Fruit fly (Drosophila melanogaster) S2 (cell line): Measurements from ENCODE around the gene Eig71Ea.

Experiments
- CG8478 ChIP-seq: fragments of >200 bp; optimal IDR thresholded peaks from 2 replicates; lab custom pipeline; 2018
- CTCF ChIP-seq, 2 experiments: fragments of >200 bp; optimal IDR thresholded peaks; 2 replicates each; lab custom pipeline; 2018

DNA sequence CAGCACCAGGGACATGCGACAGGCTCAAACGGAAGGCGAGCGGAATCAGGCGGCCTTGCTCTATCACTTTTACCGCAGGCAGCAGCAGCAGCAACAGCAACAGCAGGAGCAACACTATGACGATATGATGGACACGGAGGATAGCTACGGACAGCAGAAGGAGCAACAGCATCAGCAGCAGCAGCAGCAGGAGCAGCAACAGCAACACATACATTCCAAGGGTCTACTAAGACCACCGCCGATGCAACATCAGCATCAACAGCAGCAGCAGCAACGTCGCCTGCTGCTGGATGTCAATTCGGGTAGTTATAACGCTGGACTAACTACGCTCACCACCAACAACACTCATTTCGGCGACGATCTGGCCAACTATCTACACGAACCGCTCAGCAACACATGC is 44.5 kb downstream of the Eig71Ea start:
- TF ChIP-seq CTCF (optimal IDR thresholded peaks at IDR 0.05; lab: Kevin White, UChicago) (no peak), CG8478 (lab: Kevin White, UChicago) (no peak)
